Fruit fly (Drosophila melanogaster) whole organism, embryonic: ENCODE measurements around the gene CG1764.

Source experiments
- Atf3 ChIP-seq: fragments of 200-800 bp; sonication (Bioruptor generic); optimal IDR thresholded peaks from 3 replicates; lab custom pipeline; 2016; ENCODE audit warnings: missing biosample characterization, missing genetic modification characterization
- BEAF-32 ChIP-seq: fragments of 200-800 bp; sonication (Bioruptor generic); optimal IDR thresholded peaks from 3 replicates; lab custom pipeline; 2017; ENCODE audit warnings: missing biosample characterization, missing genetic modification characterization, mild to moderate bottlenecking, moderate library complexity, missing genetic modification reagents
- BtbVII ChIP-seq: fragments of 200-800 bp; sonication (Bioruptor generic); optimal IDR thresholded peaks from 3 replicates; lab custom pipeline; 2017; ENCODE audit warnings: missing biosample characterization, mild to moderate bottlenecking, missing genetic modification characterization
- CG10209 ChIP-seq: fragments of 200-800 bp; sonication (Bioruptor generic); optimal IDR thresholded peaks from 3 replicates; lab custom pipeline; 2017; ENCODE audit warnings: missing biosample characterization, mild to moderate bottlenecking, missing genetic modification characterization, missing genetic modification reagents
- CG10462 ChIP-seq: fragments of 200-800 bp; sonication (Bioruptor generic); optimal IDR thresholded peaks from 2 replicates; lab custom pipeline; 2016; ENCODE audit warnings: missing biosample characterization, missing genetic modification characterization
- CG11456 ChIP-seq: fragments of 200-800 bp; sonication (Bioruptor generic); IDR thresholded peaks from 3 replicates; pipeline ENCODE4 v1.3.6; 2022; ENCODE audit warnings: missing biosample characterization, missing genetic modification characterization
- CG14441 ChIP-seq: fragments of 200-800 bp; sonication (Bioruptor generic); IDR thresholded peaks from 2 replicates; pipeline ENCODE4 v1.3.6; 2022; ENCODE audit warnings: missing biosample characterization, missing genetic modification characterization
- CG1529 ChIP-seq: fragments of 200-800 bp; sonication (Bioruptor generic); optimal IDR thresholded peaks from 3 replicates; lab custom pipeline; 2018; ENCODE audit warnings: missing biosample characterization, missing genetic modification characterization
- CG15479 ChIP-seq: fragments of 200-800 bp; sonication (Bioruptor generic); optimal IDR thresholded peaks from 3 replicates; lab custom pipeline; 2019; ENCODE audit warnings: missing biosample characterization, mild to moderate bottlenecking, missing genetic modification characterization, moderate library complexity
- CG17802 ChIP-seq: fragments of 200-800 bp; sonication (Bioruptor generic); optimal IDR thresholded peaks from 2 replicates; lab custom pipeline; 2018; ENCODE audit warnings: missing biosample characterization, mild to moderate bottlenecking, missing genetic modification characterization, moderate library complexity
- CG17912 ChIP-seq: fragments of 200-800 bp; sonication (Bioruptor generic); optimal IDR thresholded peaks from 2 replicates; lab custom pipeline; 2018; ENCODE audit warnings: missing biosample characterization, mild to moderate bottlenecking, missing genetic modification characterization
- CG18262 ChIP-seq: fragments of 200-800 bp; optimal IDR thresholded peaks from 3 replicates; lab custom pipeline; 2019; ENCODE audit warnings: missing biosample characterization, mild to moderate bottlenecking, missing genetic modification characterization, moderate library complexity
- CG2120 ChIP-seq: fragments of 200-800 bp; sonication (Bioruptor generic); optimal IDR thresholded peaks from 3 replicates; lab custom pipeline; 2016; ENCODE audit warnings: missing biosample characterization, missing genetic modification characterization
- CG2202 ChIP-seq: fragments of 200-800 bp; sonication (Bioruptor generic); optimal IDR thresholded peaks from 2 replicates; lab custom pipeline; 2018; ENCODE audit warnings: missing biosample characterization, mild to moderate bottlenecking, missing genetic modification characterization
- CG34422 ChIP-seq: fragments of 200-800 bp; sonication (Bioruptor generic); IDR thresholded peaks from 3 replicates; pipeline ENCODE4 v1.3.6; 2022; ENCODE audit warnings: missing biosample characterization, missing genetic modification characterization
- CG4328 ChIP-seq: fragments of 200-800 bp; sonication (Bioruptor generic); optimal IDR thresholded peaks from 3 replicates; lab custom pipeline; 2017; ENCODE audit warnings: missing biosample characterization, missing genetic modification reagents, missing genetic modification characterization
- CG6813 ChIP-seq: fragments of 200-800 bp; sonication (Bioruptor generic); optimal IDR thresholded peaks from 2 replicates; lab custom pipeline; 2017; ENCODE audit warnings: missing biosample characterization, missing genetic modification characterization, mild to moderate bottlenecking, moderate library complexity, missing genetic modification reagents
- CG6854 ChIP-seq: fragments of 200-800 bp; sonication (Bioruptor generic); optimal IDR thresholded peaks from 3 replicates; lab custom pipeline; 2017; ENCODE audit warnings: missing biosample characterization, mild to moderate bottlenecking, missing genetic modification characterization
- CG8089 ChIP-seq: fragments of 200-800 bp; sonication (Bioruptor generic); optimal IDR thresholded peaks from 3 replicates; lab custom pipeline; 2016; ENCODE audit warnings: missing biosample characterization, missing genetic modification characterization
- CG8944 ChIP-seq: fragments of 200-800 bp; sonication (Bioruptor generic); optimal IDR thresholded peaks from 3 replicates; lab custom pipeline; 2016; ENCODE audit warnings: missing biosample characterization, missing genetic modification characterization
- CoRest ChIP-seq: fragments of 200-800 bp; sonication (Bioruptor generic); optimal IDR thresholded peaks from 3 replicates; lab custom pipeline; 2018; ENCODE audit warnings: missing biosample characterization, mild to moderate bottlenecking, missing genetic modification characterization, moderate library complexity
- D19B ChIP-seq: fragments of 200-800 bp; sonication (Bioruptor generic); optimal IDR thresholded peaks from 2 replicates; lab custom pipeline; 2017; ENCODE audit warnings: missing biosample characterization, mild to moderate bottlenecking, missing genetic modification characterization
- Dad ChIP-seq: fragments of 200-800 bp; sonication (Bioruptor generic); optimal IDR thresholded peaks from 3 replicates; lab custom pipeline; 2016; ENCODE audit warnings: missing biosample characterization, missing genetic modification characterization
- Dek ChIP-seq: fragments of 200-800 bp; sonication (Bioruptor generic); optimal IDR thresholded peaks from 3 replicates; lab custom pipeline; 2019; ENCODE audit warnings: missing biosample characterization, mild to moderate bottlenecking, missing genetic modification characterization, moderate library complexity
- Doc2 ChIP-seq: fragments of 200-800 bp; sonication (Bioruptor generic); IDR thresholded peaks from 2 replicates; pipeline ENCODE4 v1.3.6; 2022; ENCODE audit warnings: missing biosample characterization, missing genetic modification characterization
- HLHmδ ChIP-seq: fragments of 200-800 bp; sonication (Bioruptor generic); optimal IDR thresholded peaks from 2 replicates; lab custom pipeline; 2018; ENCODE audit warnings: missing biosample characterization, mild to moderate bottlenecking, missing genetic modification characterization, moderate library complexity
- Hand ChIP-seq: fragments of 200-800 bp; sonication (Bioruptor generic); optimal IDR thresholded peaks from 2 replicates; lab custom pipeline; 2017; ENCODE audit warnings: mild to moderate bottlenecking, missing biosample characterization, missing genetic modification reagents, missing genetic modification characterization
- HmgD ChIP-seq: fragments of 200-800 bp; sonication (Bioruptor generic); optimal IDR thresholded peaks from 3 replicates; lab custom pipeline; 2016; ENCODE audit warnings: missing biosample characterization, missing genetic modification characterization
- Hmx ChIP-seq: fragments of 200-800 bp; sonication (Bioruptor generic); optimal IDR thresholded peaks from 2 replicates; lab custom pipeline; 2016; ENCODE audit warnings: missing biosample characterization, missing genetic modification characterization
- Mes4 ChIP-seq: fragments of 200-800 bp; sonication (Bioruptor generic); optimal IDR thresholded peaks from 2 replicates; lab custom pipeline; 2016; ENCODE audit warnings: missing biosample characterization, missing genetic modification characterization
- Neu2 ChIP-seq: fragments of 200-800 bp; sonication (Bioruptor generic); optimal IDR thresholded peaks from 3 replicates; lab custom pipeline; 2016; ENCODE audit warnings: missing biosample characterization, missing genetic modification characterization, borderline replicate concordance
- Poxn ChIP-seq: fragments of 200-800 bp; sonication (Bioruptor generic); IDR thresholded peaks from 2 replicates; pipeline ENCODE4 v1.3.6; 2022; ENCODE audit warnings: missing biosample characterization, missing genetic modification characterization
- Ptx1 ChIP-seq: fragments of 200-800 bp; sonication (Bioruptor generic); IDR thresholded peaks from 2 replicates; pipeline ENCODE4 v1.3.6; 2022; ENCODE audit warnings: missing biosample characterization, missing genetic modification characterization
- Spps ChIP-seq: fragments of 200-800 bp; sonication (Bioruptor generic); optimal IDR thresholded peaks from 2 replicates; lab custom pipeline; 2018; ENCODE audit warnings: missing biosample characterization, mild to moderate bottlenecking, missing genetic modification characterization
- ash1 ChIP-seq: fragments of 200-800 bp; sonication (Bioruptor generic); optimal IDR thresholded peaks from 2 replicates; lab custom pipeline; 2018; ENCODE audit warnings: missing biosample characterization, mild to moderate bottlenecking, missing genetic modification characterization
- bbx ChIP-seq: fragments of 200-800 bp; sonication (Bioruptor generic); IDR thresholded peaks from 2 replicates; pipeline ENCODE4 v1.3.6; 2022; ENCODE audit warnings: missing biosample characterization, missing genetic modification characterization; ENCODE audit not compliant: partially characterized antibody
- da ChIP-seq: fragments of 200-800 bp; sonication (Bioruptor generic); optimal IDR thresholded peaks from 2 replicates; lab custom pipeline; 2016; ENCODE audit warnings: missing biosample characterization, missing genetic modification characterization
- fd96Cb ChIP-seq: fragments of 200-800 bp; sonication (Bioruptor generic); optimal IDR thresholded peaks from 2 replicates; lab custom pipeline; 2018; ENCODE audit warnings: missing biosample characterization, mild to moderate bottlenecking, missing genetic modification characterization, moderate library complexity
- gce ChIP-seq: fragments of 200-800 bp; sonication (Bioruptor generic); IDR thresholded peaks from 3 replicates; pipeline ENCODE4 v1.3.6; 2022; ENCODE audit warnings: missing biosample characterization, missing genetic modification characterization
- hbn ChIP-seq: fragments of 200-800 bp; sonication (Bioruptor generic); IDR thresholded peaks from 2 replicates; pipeline ENCODE4 v1.3.6; 2022; ENCODE audit warnings: missing biosample characterization, missing genetic modification characterization; ENCODE audit not compliant: partially characterized antibody
- hkb ChIP-seq, 2 experiments: fragments of 200-800 bp in 1 of 2; fragments of >200 bp in 1 of 2; sonication (Bioruptor generic) in 1 of 2; IDR thresholded peaks in 1 of 2; optimal IDR thresholded peaks in 1 of 2; 2 replicates each; pipeline versions ENCODE4 v1.3.6 to Lab custom; 2017 to 2022; ENCODE audit warnings: missing biosample characterization in 1 of 2, missing genetic modification characterization in 1 of 2
- lola ChIP-seq, 3 experiments: fragments of >200 bp in 2 of 3; fragments of 200-800 bp in 1 of 3; sonication (Bioruptor generic) in 1 of 3; optimal IDR thresholded peaks; 2 replicates each; lab custom pipeline; 2017 to 2019; ENCODE audit warnings: missing biosample characterization in 3 of 3, missing genetic modification characterization in 3 of 3, mild to moderate bottlenecking in 1 of 3, moderate library complexity in 1 of 3
- mam ChIP-seq: fragments of 200-800 bp; sonication (Bioruptor generic); optimal IDR thresholded peaks from 3 replicates; lab custom pipeline; 2016; ENCODE audit warnings: missing biosample characterization, missing genetic modification characterization
- phol ChIP-seq: fragments of 200-800 bp; sonication (Bioruptor generic); optimal IDR thresholded peaks from 3 replicates; lab custom pipeline; 2018; ENCODE audit warnings: missing biosample characterization, mild to moderate bottlenecking, missing genetic modification characterization, moderate library complexity
- row ChIP-seq: fragments of 200-800 bp; sonication (Bioruptor generic); IDR thresholded peaks from 3 replicates; pipeline ENCODE4 v1.3.6; 2022; ENCODE audit warnings: missing biosample characterization, missing genetic modification characterization
- sens ChIP-seq: fragments of 200-800 bp; sonication (Bioruptor generic); peaks from one replicate; lab custom pipeline; 2016; ENCODE audit warnings: missing biosample characterization, missing genetic modification characterization
- sim ChIP-seq: fragments of 200-800 bp; sonication (Bioruptor generic); IDR thresholded peaks from 2 replicates; pipeline ENCODE4 v1.3.6; 2022; ENCODE audit warnings: missing biosample characterization, missing genetic modification characterization
- slbo ChIP-seq: fragments of 200-800 bp; sonication (Bioruptor generic); IDR thresholded peaks from 2 replicates; pipeline ENCODE4 v1.3.6; 2022; ENCODE audit warnings: missing biosample characterization, missing genetic modification characterization
- vfl ChIP-seq: fragments of 200-800 bp; sonication (Bioruptor generic); optimal IDR thresholded peaks from 2 replicates; lab custom pipeline; 2016; ENCODE audit warnings: missing biosample characterization, missing genetic modification characterization

Gene CG1764

dm6 chrX:13296405-13297183 is 5.6 kb downstream of the CG1764 start, which contains the start of gene CG1622 (continued):
- TF ChIP-seq hkb (optimal IDR thresholded peaks at IDR 0.05; lab: Kevin White, UChicago) = no peak
- peak; percentile 13; the same call in 1 of the 2 replicates for TF ChIP-seq hkb (GFP tag; IDR thresholded peaks at IDR 0.05; lab: Robert Waterston, UW)
- TF ChIP-seq Dek = peak; percentile 21
- peak; percentile 40 for TF ChIP-seq CG18262
- TF ChIP-seq CG4328 (GFP tag; lab: Kevin White, UChicago) = no peak
- peak; percentile 39; the same call in 1 of the 2 replicates for TF ChIP-seq bbx (GFP tag; lab: Robert Waterston, UW)
- peak; percentile 25 for TF ChIP-seq CG2120 (GFP tag; lab: Kevin White, UChicago)
- no peak for TF ChIP-seq mam (GFP tag; lab: Kevin White, UChicago)
- peak; percentile 43; the same call in 1 of the 3 replicates for TF ChIP-seq CG11456 (GFP tag; lab: Robert Waterston, UW)
- no peak for TF ChIP-seq Dad (GFP tag; lab: Kevin White, UChicago)
- peak in 1 of 3 experiments; percentile 22 for TF ChIP-seq lola (GFP tag; optimal IDR thresholded peaks at IDR 0.05; lab: Kevin White, UChicago)
- TF ChIP-seq sens (GFP tag; lab: Kevin White, UChicago) = peak; percentile 70
- TF ChIP-seq CG17912 (GFP tag; lab: Kevin White, UChicago) = no peak
- peak; percentile 47 for TF ChIP-seq BEAF-32
- no peak for TF ChIP-seq CG14441 (GFP tag; lab: Robert Waterston, UW)
- no peak for TF ChIP-seq Atf3 (GFP tag; lab: Kevin White, UChicago)
- TF ChIP-seq Neu2 (GFP tag; lab: Kevin White, UChicago) = no peak
- TF ChIP-seq phol = peak; percentile 28
- no peak for TF ChIP-seq HLHmδ (GFP tag; lab: Kevin White, UChicago)
- TF ChIP-seq slbo (GFP tag; lab: Robert Waterston, UW) = peak; percentile 45; the same call in 1 of the 2 replicates
- no peak for TF ChIP-seq da (GFP tag; lab: Kevin White, UChicago)
- TF ChIP-seq vfl (GFP tag; lab: Kevin White, UChicago) = no peak
- TF ChIP-seq CG2202 (tag; lab: Kevin White, UChicago) = no peak
- no peak for TF ChIP-seq CG17802 (tag; lab: Kevin White, UChicago)
- TF ChIP-seq CG15479 (GFP tag; lab: Kevin White, UChicago) = no peak
- no peak for TF ChIP-seq BtbVII (GFP tag; lab: Kevin White, UChicago)
- TF ChIP-seq Doc2 = no peak
- no peak for TF ChIP-seq ash1 (GFP tag; lab: Kevin White, UChicago)
- peak; percentile 44; the same call in 1 of the 3 replicates for TF ChIP-seq CG34422 (GFP tag; lab: Robert Waterston, UW)
- TF ChIP-seq sim (GFP tag; lab: Robert Waterston, UW) = no peak
- no peak for TF ChIP-seq fd96Cb (tag; lab: Kevin White, UChicago)
- no peak for TF ChIP-seq gce (GFP tag; lab: Robert Waterston, UW)
- TF ChIP-seq HmgD (GFP tag; lab: Kevin White, UChicago) = no peak
- no peak for TF ChIP-seq Poxn (GFP tag; lab: Robert Waterston, UW)
- no peak for TF ChIP-seq CG8944
- no peak for TF ChIP-seq Hand (GFP tag; lab: Kevin White, UChicago)
- no peak for TF ChIP-seq Mes4 (GFP tag; lab: Kevin White, UChicago)
- no peak for TF ChIP-seq CG8089 (GFP tag; lab: Kevin White, UChicago)
- TF ChIP-seq hbn (GFP tag; lab: Robert Waterston, UW) = no peak
- 0 out of 2 replicates have a peak, but pooled peaks have one; percentile 7 for TF ChIP-seq Ptx1 (GFP tag; lab: Robert Waterston, UW)
- TF ChIP-seq Hmx = no peak
- TF ChIP-seq CG10209 (GFP tag; lab: Kevin White, UChicago) = no peak
- TF ChIP-seq CG6813 (GFP tag; lab: Kevin White, UChicago) = no peak
- TF ChIP-seq CG1529 = no peak
- TF ChIP-seq row (GFP tag; lab: Robert Waterston, UW) = peak; percentile 83
- TF ChIP-seq CoRest = peak; percentile 66
- TF ChIP-seq Spps (tag; lab: Kevin White, UChicago) = no peak
- no peak for TF ChIP-seq CG10462
- no peak for TF ChIP-seq D19B
- TF ChIP-seq CG6854 (GFP tag; lab: Kevin White, UChicago) = no peak
